Fruit fly (Drosophila melanogaster): ENCODE measurements around the gene CG13949.

CG13949 gene

dm6 chr2L:847988-848622 lies 7.0 kb upstream of the CG13949 start (continued):
- TF ChIP-seq CG10631 (GFP tag; optimal IDR thresholded peaks at IDR 0.05) (peak; percentile 81), acj6 (GFP tag; optimal IDR thresholded peaks at IDR 0.05) (peak; percentile 78), CG34406 (GFP tag; optimal IDR thresholded peaks at IDR 0.05) (peak; percentile 71), dac (GFP tag; optimal IDR thresholded peaks at IDR 0.05) (peak; percentile 40), cyc (GFP tag; optimal IDR thresholded peaks at IDR 0.05) (peak; percentile 88), spab (GFP tag; optimal IDR thresholded peaks at IDR 0.05) (peak; percentile 67), net (GFP tag; optimal IDR thresholded peaks at IDR 0.05) (peak; percentile 64), CG8319 (GFP tag; optimal IDR thresholded peaks at IDR 0.05) (peak; percentile 44), CG8119 (GFP tag; IDR thresholded peaks at IDR 0.05) (no peak), Eip93F (GFP tag; optimal IDR thresholded peaks at IDR 0.05) (peak; percentile 83), Eip78C (GFP tag) (peak; percentile 91), CG7368 (GFP tag; optimal IDR thresholded peaks at IDR 0.05) (peak; percentile 80), CG6808 (GFP tag; optimal IDR thresholded peaks at IDR 0.05) (peak; percentile 72), Lpt (GFP tag; optimal IDR thresholded peaks at IDR 0.05) (peak; percentile 24), CG8632 (GFP tag; optimal IDR thresholded peaks at IDR 0.05) (peak; percentile 79), esn (GFP tag; optimal IDR thresholded peaks at IDR 0.05) (peak; percentile 92), fd59A (GFP tag; optimal IDR thresholded peaks at IDR 0.05) (peak; percentile 59), CG16779 (tag; optimal IDR thresholded peaks at IDR 0.05) (peak; percentile 31), Hr4 (GFP tag; optimal IDR thresholded peaks at IDR 0.05) (peak; percentile 49), salr (GFP tag; optimal IDR thresholded peaks at IDR 0.05) (peak in 1 of 2 experiments; percentile 45), CG32006 (GFP tag; optimal IDR thresholded peaks at IDR 0.05) (peak; percentile 54), CG15336 (GFP tag; IDR thresholded peaks at IDR 0.05) (0 out of 2 replicates have a peak, but pooled peaks have one; percentile 43), CG6276 (GFP tag; optimal IDR thresholded peaks at IDR 0.05) (peak; percentile 6), fkh (GFP tag; optimal IDR thresholded peaks at IDR 0.05) (no peak), CG11762 (GFP tag; optimal IDR thresholded peaks at IDR 0.05; ENCODE audit: insufficient read depth) (peak; percentile 47), Hr38 (GFP tag; optimal IDR thresholded peaks at IDR 0.05) (no peak), Eip75B (GFP tag; optimal IDR thresholded peaks at IDR 0.05) (peak; percentile 86), Met (GFP tag; optimal IDR thresholded peaks at IDR 0.05) (peak; percentile 90), CG3919 (GFP tag; optimal IDR thresholded peaks at IDR 0.05) (peak; percentile 87), CG9139 (GFP tag; optimal IDR thresholded peaks at IDR 0.05) (peak; percentile 16), Hr39 (GFP tag; optimal IDR thresholded peaks at IDR 0.05) (peak; percentile 86), Sox14 (GFP tag; optimal IDR thresholded peaks at IDR 0.05) (peak; percentile 83)

- TF ChIP-seq CG10631 (GFP tag; optimal IDR thresholded peaks at IDR 0.05) = no peak
- TF ChIP-seq Eip93F (GFP tag; optimal IDR thresholded peaks at IDR 0.05) = peak; percentile 32
- peak; percentile 99 for TF ChIP-seq svp (GFP tag)
These were observed 5.9 kb upstream of the CG13949 start for dm6 chr2L:849138-849744.

- TF ChIP-seq dsx (GFP tag; optimal IDR thresholded peaks at IDR 0.05; ENCODE audit: poor library complexity, severe bottlenecking) (no peak), CG6163 (GFP tag; IDR thresholded peaks at IDR 0.05) (no peak), svp (GFP tag) (no peak)
These were observed 5.2 kb upstream of the CG13949 start for dm6 chr2L:849787-850512.

Data from whole organism, prepupa.